Worm (Caenorhabditis elegans) whole organism, L3 larva: Measurements from ENCODE around the gene T09A5.5.
A peak's percentile ranks its signal among the peaks of the same experiment; 100 is the strongest.

ENCODE experiments used
- ZK546.5 ChIP-seq: sonication (generic microtip); optimal IDR thresholded peaks from 2 replicates; lab custom pipeline; 2017; ENCODE audit warnings: missing biosample characterization, missing genetic modification characterization
- aly-2 ChIP-seq: fragments of 150-350 bp; optimal IDR thresholded peaks from 2 replicates; lab custom pipeline; 2014; ENCODE audit warnings: missing biosample characterization, missing genetic modification characterization
- ceh-16 ChIP-seq: sonication (generic microtip); optimal IDR thresholded peaks from 2 replicates; lab custom pipeline; 2017; ENCODE audit warnings: missing biosample characterization, missing genetic modification characterization
- ceh-28 ChIP-seq: fragments of 150-350 bp; optimal IDR thresholded peaks from 2 replicates; lab custom pipeline; 2014; ENCODE audit warnings: missing biosample characterization, missing genetic modification reagents, missing genetic modification characterization
- ceh-82 ChIP-seq: fragments of 150-350 bp; optimal IDR thresholded peaks from 2 replicates; lab custom pipeline; 2014; ENCODE audit warnings: missing biosample characterization, missing genetic modification characterization
- ceh-9 ChIP-seq: sonication (generic microtip); optimal IDR thresholded peaks from 2 replicates; lab custom pipeline; 2018; ENCODE audit warnings: missing biosample characterization, missing genetic modification characterization
- egl-5 ChIP-seq: fragments of 150-350 bp; optimal IDR thresholded peaks from 2 replicates; lab custom pipeline; 2017; ENCODE audit warnings: missing biosample characterization, missing genetic modification reagents, missing genetic modification characterization, inconsistent platforms
- elt-1 ChIP-seq: fragments of 150-350 bp; optimal IDR thresholded peaks from 2 replicates; lab custom pipeline; 2014; ENCODE audit warnings: missing biosample characterization, missing genetic modification characterization
- elt-2 ChIP-seq: sonication (generic microtip); optimal IDR thresholded peaks from 2 replicates; lab custom pipeline; 2016; ENCODE audit warnings: missing genetic modification reagents, mild to moderate bottlenecking, missing genetic modification characterization, missing compliant biosample characterization
- elt-3 ChIP-seq, 3 experiments: fragments of 150-350 bp in 1 of 3; sonication (generic microtip) in 2 of 3; optimal IDR thresholded peaks; 2 replicates in 2 of 3; 4 replicates in 1 of 3; lab custom pipeline; 2014 to 2017; ENCODE audit warnings: missing biosample characterization in 3 of 3, missing genetic modification characterization in 3 of 3
- hmg-11 ChIP-seq: sonication (generic microtip); optimal IDR thresholded peaks from 2 replicates; lab custom pipeline; 2016; ENCODE audit warnings: missing genetic modification characterization, missing compliant biosample characterization
- jun-1 ChIP-seq: fragments of 150-350 bp; optimal IDR thresholded peaks from 2 replicates; lab custom pipeline; 2014; ENCODE audit warnings: missing biosample characterization, missing genetic modification reagents, missing genetic modification characterization
- lin-15B ChIP-seq: fragments of 150-350 bp; optimal IDR thresholded peaks from 2 replicates; lab custom pipeline; 2014; ENCODE audit warnings: missing biosample characterization, missing genetic modification characterization
- lin-39 ChIP-seq: fragments of 150-350 bp; optimal IDR thresholded peaks from 2 replicates; lab custom pipeline; 2018; ENCODE audit warnings: missing biosample characterization, missing genetic modification reagents, missing genetic modification characterization
- mdl-1 ChIP-seq: fragments of 150-350 bp; optimal IDR thresholded peaks from 2 replicates; lab custom pipeline; 2014; ENCODE audit warnings: missing biosample characterization, missing genetic modification characterization
- mml-1 ChIP-seq: fragments of 150-350 bp; sonication (generic microtip); optimal IDR thresholded peaks from 3 replicates; lab custom pipeline; 2014; ENCODE audit warnings: missing biosample characterization, missing genetic modification characterization
- nfya-1 ChIP-seq: sonication (generic microtip); optimal IDR thresholded peaks from 2 replicates; lab custom pipeline; 2017; ENCODE audit warnings: missing genetic modification characterization, mild to moderate bottlenecking, missing compliant biosample characterization, antibody characterized with exemption, moderate library complexity; ENCODE audit not compliant: insufficient read depth
- nhr-11 ChIP-seq: fragments of 150-350 bp; optimal IDR thresholded peaks from 2 replicates; lab custom pipeline; 2014; ENCODE audit warnings: missing biosample characterization, missing genetic modification characterization
- nhr-23 ChIP-seq: fragments of 150-350 bp; optimal IDR thresholded peaks from 2 replicates; lab custom pipeline; 2014; ENCODE audit warnings: missing biosample characterization, missing genetic modification reagents, missing genetic modification characterization
- nhr-237 ChIP-seq: fragments of 150-350 bp; optimal IDR thresholded peaks from 2 replicates; lab custom pipeline; 2014; ENCODE audit warnings: missing biosample characterization, missing genetic modification characterization
- nhr-25 ChIP-seq: sonication (generic microtip); optimal IDR thresholded peaks from 2 replicates; lab custom pipeline; 2017; ENCODE audit warnings: missing biosample characterization, missing genetic modification characterization
- nhr-28 ChIP-seq: fragments of 150-350 bp; optimal IDR thresholded peaks from 2 replicates; lab custom pipeline; 2014; ENCODE audit warnings: missing biosample characterization, missing genetic modification characterization
- nhr-76 ChIP-seq: fragments of 150-350 bp; sonication (generic microtip); optimal IDR thresholded peaks from 5 replicates; lab custom pipeline; 2014; ENCODE audit warnings: missing biosample characterization, missing genetic modification characterization
- pha-4 ChIP-seq: fragments of 150-350 bp; optimal IDR thresholded peaks from 2 replicates; lab custom pipeline; 2014; ENCODE audit warnings: missing biosample characterization, missing genetic modification reagents, missing genetic modification characterization
- pqm-1 ChIP-seq: fragments of 150-350 bp; optimal IDR thresholded peaks from 2 replicates; lab custom pipeline; 2017; ENCODE audit warnings: missing biosample characterization, missing genetic modification characterization, inconsistent platforms
- sea-2 ChIP-seq: fragments of 150-350 bp; sonication (generic microtip); optimal IDR thresholded peaks from 4 replicates; lab custom pipeline; 2014; ENCODE audit warnings: missing biosample characterization, missing genetic modification reagents, missing genetic modification characterization
- skn-1 ChIP-seq: fragments of 150-350 bp; optimal IDR thresholded peaks from 2 replicates; lab custom pipeline; 2014; ENCODE audit warnings: missing biosample characterization, missing genetic modification characterization
- unc-39 ChIP-seq: sonication (generic microtip); optimal IDR thresholded peaks from 4 replicates; lab custom pipeline; 2017; ENCODE audit warnings: missing biosample characterization, missing genetic modification characterization
- unc-62 ChIP-seq: fragments of 150-350 bp; sonication (generic microtip); optimal IDR thresholded peaks from 4 replicates; lab custom pipeline; 2014; ENCODE audit warnings: missing biosample characterization, missing genetic modification reagents, missing genetic modification characterization
- zag-1 ChIP-seq: fragments of 150-350 bp; optimal IDR thresholded peaks from 2 replicates; lab custom pipeline; 2014; ENCODE audit warnings: missing biosample characterization, missing genetic modification characterization
- ztf-11 ChIP-seq: fragments of 150-350 bp; optimal IDR thresholded peaks from 2 replicates; lab custom pipeline; 2014; ENCODE audit warnings: missing biosample characterization, missing genetic modification characterization
- ztf-4 ChIP-seq: fragments of 150-350 bp; optimal IDR thresholded peaks from 2 replicates; lab custom pipeline; 2014; ENCODE audit warnings: missing biosample characterization, missing genetic modification characterization

Gene T09A5.5

ce11 chrII:7814915-7815314 is 38.7 kb downstream of the T09A5.5 start:
- no peak for TF ChIP-seq ceh-16 (tag; lab: Kevin White, UChicago)
- no peak for TF ChIP-seq ZK546.5
- TF ChIP-seq elt-2 (tag; lab: Kevin White, UChicago): peak; percentile 89
- no peak for TF ChIP-seq unc-62 (GFP tag; lab: Kevin White, UChicago)
- TF ChIP-seq elt-1: no peak
- TF ChIP-seq ztf-4 (tag; lab: Kevin White, UChicago): no peak
- no peak for TF ChIP-seq zag-1 (tag; lab: Kevin White, UChicago)
- no peak for TF ChIP-seq nhr-25 (tag; lab: Kevin White, UChicago)
- no peak for TF ChIP-seq unc-39 (tag; lab: Kevin White, UChicago)
- no peak for TF ChIP-seq aly-2 (tag; lab: Kevin White, UChicago)
- TF ChIP-seq pha-4 (tag; lab: Kevin White, UChicago): peak; percentile 39
- no peak for TF ChIP-seq nhr-23
- no peak for TF ChIP-seq skn-1
- no peak for TF ChIP-seq nfya-1
- peak; percentile 50 for TF ChIP-seq pqm-1 (tag; lab: Kevin White, UChicago)
- TF ChIP-seq, all 47 proteins: peak for 3

ce11 chrII:7814215-7814614 is 39.4 kb downstream of the T09A5.5 start:
- TF ChIP-seq pqm-1 (tag; lab: Kevin White, UChicago) (no peak), hmg-11 (no peak), nhr-23 (no peak), nhr-25 (tag; lab: Kevin White, UChicago) (no peak), nhr-11 (tag; lab: Kevin White, UChicago) (no peak), nfya-1 (no peak), nhr-76 (tag; lab: Kevin White, UChicago) (no peak), nhr-28 (tag; lab: Kevin White, UChicago) (no peak)

- no peak for TF ChIP-seq ZK546.5
- TF ChIP-seq pqm-1 (tag; lab: Kevin White, UChicago): peak; percentile 33
- TF ChIP-seq lin-39 (tag; lab: Kevin White, UChicago): no peak
- no peak for TF ChIP-seq elt-1
- peak; percentile 74 for TF ChIP-seq elt-2 (tag; lab: Kevin White, UChicago)
- no peak for TF ChIP-seq nhr-25 (tag; lab: Kevin White, UChicago)
- TF ChIP-seq skn-1: peak; percentile 43
- TF ChIP-seq mml-1 (tag; lab: Kevin White, UChicago): no peak
- TF ChIP-seq hmg-11: no peak
- no peak for TF ChIP-seq nfya-1
Measured at ce11 chrII:7813645-7814044, 39.9 kb downstream of the T09A5.5 start.

- no peak for TF ChIP-seq ceh-16 (tag; lab: Kevin White, UChicago)
- TF ChIP-seq jun-1 (tag; lab: Kevin White, UChicago): no peak
- TF ChIP-seq nhr-76 (tag; lab: Kevin White, UChicago): no peak
- no peak for TF ChIP-seq ceh-9
- TF ChIP-seq elt-1: no peak
- no peak for TF ChIP-seq sea-2 (GFP tag; lab: Kevin White, UChicago)
- TF ChIP-seq elt-3 (tag; optimal IDR thresholded peaks at IDR 0.05; lab: Kevin White, UChicago): no peak
- no peak for TF ChIP-seq ztf-11 (tag; lab: Kevin White, UChicago)
- TF ChIP-seq lin-15B (tag; lab: Kevin White, UChicago): no peak
- no peak for TF ChIP-seq nhr-23
- TF ChIP-seq nhr-237 (tag; lab: Kevin White, UChicago): no peak
- TF ChIP-seq elt-2 (tag; lab: Kevin White, UChicago): no peak
- no peak for TF ChIP-seq ceh-82
Measured at ce11 chrII:7813237-7813636, 40.3 kb downstream of the T09A5.5 start.

ce11 chrII:7812332-7812731 is 41.2 kb downstream of the T09A5.5 start:
- no peak for TF ChIP-seq ceh-16 (tag; lab: Kevin White, UChicago)
- TF ChIP-seq nhr-25 (tag; lab: Kevin White, UChicago): peak; percentile 12
- TF ChIP-seq egl-5 (tag; lab: Kevin White, UChicago): no peak
- no peak for TF ChIP-seq zag-1 (tag; lab: Kevin White, UChicago)
- no peak for TF ChIP-seq mdl-1
- TF ChIP-seq ceh-28 (tag; lab: Kevin White, UChicago): no peak
